Worm (Caenorhabditis elegans): ENCODE measurements around the gene srxa-1.

srxa-1 gene

ce11 chrV:20778257-20778697 is 46.4 kb downstream of the srxa-1 start (continued):
- TF ChIP-seq mes-2 (tag; optimal IDR thresholded peaks at IDR 0.05; ENCODE audit: poor library complexity, severe bottlenecking), result peak; percentile 87
- 0 out of 2 replicates have a peak, but pooled peaks have one; percentile 49 for TF ChIP-seq snpc-1.2 (GFP tag; IDR thresholded peaks at IDR 0.05)
- TF ChIP-seq dmd-8 (GFP tag; IDR thresholded peaks at IDR 0.05), result 0 out of 2 replicates have a peak, but pooled peaks have one; percentile 14
- peak; percentile 95 for TF ChIP-seq fkh-10 (GFP tag; optimal IDR thresholded peaks at IDR 0.05)
- TF ChIP-seq nhr-11 (tag; optimal IDR thresholded peaks at IDR 0.05), result peak; percentile 96
- TF ChIP-seq ztf-7 (tag; optimal IDR thresholded peaks at IDR 0.05), result peak; percentile 40
- TF ChIP-seq F26F4.8 (GFP tag; conservative IDR thresholded peaks at IDR 0.05), result no peak
- TF ChIP-seq nhr-111 (GFP tag; optimal IDR thresholded peaks at IDR 0.05), result no peak
- TF ChIP-seq nhr-6 (tag; optimal IDR thresholded peaks at IDR 0.05), result peak; percentile 79
- TF ChIP-seq cey-2 (tag; optimal IDR thresholded peaks at IDR 0.05; ENCODE audit: borderline replicate concordance, insufficient read depth), result no peak
- TF ChIP-seq mxl-3 (GFP tag; optimal IDR thresholded peaks at IDR 0.05), result peak; percentile 99
- TF ChIP-seq daf-16 (GFP tag; optimal IDR thresholded peaks at IDR 0.05), result peak; percentile 80 to 84
- peak; percentile 72 for TF ChIP-seq daf-16 (tag; optimal IDR thresholded peaks at IDR 0.05)
- TF ChIP-seq sdz-12 (GFP tag; optimal IDR thresholded peaks at IDR 0.05), result peak; percentile 79
- no peak for TF ChIP-seq fos-1 (tag; optimal IDR thresholded peaks at IDR 0.05)
- TF ChIP-seq zag-1 (tag; optimal IDR thresholded peaks at IDR 0.05), result peak; percentile 20
- TF ChIP-seq ceh-62 (tag; optimal IDR thresholded peaks at IDR 0.05), result no peak
- peak; percentile 71 for TF ChIP-seq T20F7.1 (GFP tag; optimal IDR thresholded peaks at IDR 0.05)
- no peak for TF ChIP-seq attf-4 (tag; optimal IDR thresholded peaks at IDR 0.05)
- TF ChIP-seq zip-2 (tag; optimal IDR thresholded peaks at IDR 0.05), result peak; percentile 67
- no peak for TF ChIP-seq tag-97 (GFP tag; IDR thresholded peaks at IDR 0.05)
- TF ChIP-seq ama-1 (optimal IDR thresholded peaks at IDR 0.05), result peak; percentile 5
- peak; percentile 99 for TF ChIP-seq dve-1 (tag; optimal IDR thresholded peaks at IDR 0.05; ENCODE audit: insufficient read depth)
- peak; percentile 44 for TF ChIP-seq Y5F2A.4 (GFP tag; optimal IDR thresholded peaks at IDR 0.05)
- TF ChIP-seq nhr-10 (tag; optimal IDR thresholded peaks at IDR 0.05), result peak; percentile 77
- peak; percentile 66 for TF ChIP-seq nhr-76 (tag; optimal IDR thresholded peaks at IDR 0.05)
- TF ChIP-seq zfp-3 (GFP tag; conservative IDR thresholded peaks at IDR 0.05), result peak; percentile 87
- peak; percentile 64; the same call in 1 of the 2 replicates for TF ChIP-seq vab-7 (GFP tag; IDR thresholded peaks at IDR 0.05)
- peak; percentile 100 for TF ChIP-seq aha-1 (tag)
- TF ChIP-seq arid-1 (GFP tag; conservative IDR thresholded peaks at IDR 0.05), result peak; percentile 83
- TF ChIP-seq lin-39 (tag; optimal IDR thresholded peaks at IDR 0.05), result no peak
- TF ChIP-seq ceh-20 (GFP tag; IDR thresholded peaks at IDR 0.05), result peak; percentile 93; the same call in 1 of the 2 replicates
- peak; percentile 90 for TF ChIP-seq jun-1 (tag; optimal IDR thresholded peaks at IDR 0.05)
- TF ChIP-seq hlh-11 (tag; optimal IDR thresholded peaks at IDR 0.05), result peak; percentile 98
- peak; percentile 6 for TF ChIP-seq ceh-28 (tag; optimal IDR thresholded peaks at IDR 0.05)
- TF ChIP-seq lin-1 (GFP tag; IDR thresholded peaks at IDR 0.05), result peak; percentile 78
- no peak for TF ChIP-seq nhr-237 (tag; optimal IDR thresholded peaks at IDR 0.05)
- peak; percentile 8 for TF ChIP-seq unc-130 (GFP tag; optimal IDR thresholded peaks at IDR 0.05)
- no peak for TF ChIP-seq unc-39 (tag; optimal IDR thresholded peaks at IDR 0.05)
- no peak for TF ChIP-seq egl-27 (tag; optimal IDR thresholded peaks at IDR 0.05)
- peak; percentile 72 for TF ChIP-seq php-3 (GFP tag; IDR thresholded peaks at IDR 0.05)
- no peak for TF ChIP-seq daf-8 (GFP tag; IDR thresholded peaks at IDR 0.05)
- TF ChIP-seq madf-5 (GFP tag; IDR thresholded peaks at IDR 0.05), result no peak
- TF ChIP-seq hif-1 (tag; optimal IDR thresholded peaks at IDR 0.05), result peak; percentile 83 to 97
- peak; percentile 84 for TF ChIP-seq T26A8.4 (GFP tag; IDR thresholded peaks at IDR 0.05)
- TF ChIP-seq pha-4 (GFP tag; IDR thresholded peaks at IDR 0.05), result peak; percentile 82
- TF ChIP-seq pha-4 (tag; optimal IDR thresholded peaks at IDR 0.05), result peak; percentile 100
- peak; percentile 7 for TF ChIP-seq snpc-4 (tag; optimal IDR thresholded peaks at IDR 0.05)
- TF ChIP-seq R02D3.7 (tag; optimal IDR thresholded peaks at IDR 0.05), result no peak
- TF ChIP-seq lin-13 (GFP tag; optimal IDR thresholded peaks at IDR 0.05), result peak; percentile 44
- peak; percentile 20; the same call in 1 of the 2 replicates for TF ChIP-seq lim-7 (GFP tag; IDR thresholded peaks at IDR 0.05)
- TF ChIP-seq ZK546.5 (tag; optimal IDR thresholded peaks at IDR 0.05), result peak in 1 of 2 experiments; percentile 36

All from whole organism, L4 larva.